Fruit fly (Drosophila melanogaster) whole organism: ENCODE data around the gene CG14971.

Experiments used
- CG8478 ChIP-seq: fragments of >200 bp; optimal IDR thresholded peaks from 2 replicates; lab custom pipeline; 2018; ENCODE audit warnings: inconsistent platforms
- Dll ChIP-seq: fragments of >200 bp; optimal IDR thresholded peaks from 2 replicates; lab custom pipeline; 2017
- EcR ChIP-seq, 2 experiments: fragments of >200 bp; optimal IDR thresholded peaks; 2 replicates each; lab custom pipeline; 2017; ENCODE audit warnings: missing biosample characterization in 2 of 2, missing genetic modification characterization in 2 of 2, missing genetic modification reagents in 2 of 2
- pan ChIP-seq: fragments of >200 bp; optimal IDR thresholded peaks from 2 replicates; lab custom pipeline; 2017
- psq ChIP-seq: fragments of >200 bp; optimal IDR thresholded peaks from 2 replicates; lab custom pipeline; 2017
- usp ChIP-seq: fragments of >200 bp; optimal IDR thresholded peaks from 2 replicates; lab custom pipeline; 2017; ENCODE audit warnings: missing biosample characterization, missing genetic modification characterization, mixed read lengths

The CG14971 gene

dm6 chr3L:3471174-3471573, at the start of gene CG14971:
Gene CG14971 (minus strand): TSS chr3L:3471309.
- TF ChIP-seq psq (lab: Kevin White, UChicago): no peak
- no peak for TF ChIP-seq usp (GFP tag; lab: Kevin White, UChicago)

DNA sequence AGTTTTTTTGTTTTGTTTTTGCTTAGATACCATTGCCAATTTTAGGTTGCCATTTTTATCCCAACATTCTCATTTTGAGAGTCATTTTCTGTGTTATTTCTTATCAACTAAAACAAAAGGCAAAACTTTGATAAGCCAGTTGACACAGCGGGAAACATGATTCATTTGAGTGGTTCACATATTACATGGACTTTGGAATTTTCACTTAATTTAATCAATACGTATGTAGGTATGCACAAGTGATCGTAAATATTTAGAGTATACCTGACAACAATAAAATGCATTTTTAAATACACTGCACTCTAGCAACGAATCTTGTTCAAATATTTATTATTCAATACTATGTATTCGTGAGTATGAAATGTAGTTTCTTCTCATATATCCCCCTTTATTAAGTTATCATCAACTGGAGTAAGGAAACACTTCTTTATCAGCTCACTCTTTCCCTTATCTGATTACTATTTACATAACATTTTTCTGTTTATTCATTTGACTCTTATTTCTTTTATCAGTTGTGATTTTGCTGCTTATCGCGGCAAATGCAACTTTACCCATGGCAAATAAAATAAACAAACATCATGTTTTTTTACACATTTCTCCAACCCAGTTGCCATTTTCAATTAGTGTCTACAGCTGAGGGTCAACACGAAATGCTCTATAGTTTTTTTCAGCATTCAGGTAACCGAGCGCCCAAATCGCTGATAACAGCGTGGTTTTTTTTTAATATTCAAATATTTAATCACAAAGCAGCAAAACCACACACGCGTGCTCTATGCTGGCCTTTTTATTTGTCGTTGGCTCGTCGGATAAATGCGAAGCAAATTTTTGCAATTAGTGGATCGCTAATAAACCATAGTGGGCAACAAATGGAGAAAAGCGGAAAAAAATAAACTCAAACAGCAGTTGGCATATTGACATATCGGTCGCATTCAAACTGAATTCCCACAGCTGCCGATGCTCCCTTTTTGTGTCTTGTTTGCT, 47.7 kb upstream of the CG14971 start:
- no peak for TF ChIP-seq EcR (GFP tag; optimal IDR thresholded peaks at IDR 0.05; lab: Kevin White, UChicago)

dm6 chr3L:3517894-3518293, 46.8 kb upstream of the CG14971 start:
- TF ChIP-seq usp (GFP tag; lab: Kevin White, UChicago) (no peak), EcR (GFP tag; optimal IDR thresholded peaks at IDR 0.05; lab: Kevin White, UChicago) (no peak), pan (lab: Kevin White, UChicago) (no peak), Dll (no peak), CG8478 (lab: Kevin White, UChicago) (no peak), psq (lab: Kevin White, UChicago) (no peak)

DNA sequence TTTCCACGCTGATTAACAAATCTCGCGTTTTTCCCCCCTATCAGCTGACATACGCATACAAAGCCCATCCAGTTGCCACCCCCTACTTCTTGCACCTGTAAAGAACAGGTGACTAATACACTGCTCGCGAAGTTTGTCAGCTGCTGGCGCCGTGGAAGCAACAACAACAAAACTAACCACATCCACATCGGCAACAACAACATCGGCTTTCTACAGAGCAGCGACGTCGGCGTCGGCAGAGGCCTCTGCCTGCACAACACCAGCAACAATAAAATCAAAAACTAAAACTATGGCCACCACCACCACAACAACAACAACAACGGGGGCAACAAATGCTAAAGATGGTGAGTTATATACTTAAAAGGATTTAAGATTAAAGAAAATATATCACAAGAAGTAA, 45.4 kb upstream of the CG14971 start:
- TF ChIP-seq usp (GFP tag; lab: Kevin White, UChicago): no peak
- no peak for TF ChIP-seq Dll
- no peak for TF ChIP-seq pan (lab: Kevin White, UChicago)
- no peak for TF ChIP-seq psq (lab: Kevin White, UChicago)
- no peak for TF ChIP-seq EcR (GFP tag; optimal IDR thresholded peaks at IDR 0.05; lab: Kevin White, UChicago)

DNA sequence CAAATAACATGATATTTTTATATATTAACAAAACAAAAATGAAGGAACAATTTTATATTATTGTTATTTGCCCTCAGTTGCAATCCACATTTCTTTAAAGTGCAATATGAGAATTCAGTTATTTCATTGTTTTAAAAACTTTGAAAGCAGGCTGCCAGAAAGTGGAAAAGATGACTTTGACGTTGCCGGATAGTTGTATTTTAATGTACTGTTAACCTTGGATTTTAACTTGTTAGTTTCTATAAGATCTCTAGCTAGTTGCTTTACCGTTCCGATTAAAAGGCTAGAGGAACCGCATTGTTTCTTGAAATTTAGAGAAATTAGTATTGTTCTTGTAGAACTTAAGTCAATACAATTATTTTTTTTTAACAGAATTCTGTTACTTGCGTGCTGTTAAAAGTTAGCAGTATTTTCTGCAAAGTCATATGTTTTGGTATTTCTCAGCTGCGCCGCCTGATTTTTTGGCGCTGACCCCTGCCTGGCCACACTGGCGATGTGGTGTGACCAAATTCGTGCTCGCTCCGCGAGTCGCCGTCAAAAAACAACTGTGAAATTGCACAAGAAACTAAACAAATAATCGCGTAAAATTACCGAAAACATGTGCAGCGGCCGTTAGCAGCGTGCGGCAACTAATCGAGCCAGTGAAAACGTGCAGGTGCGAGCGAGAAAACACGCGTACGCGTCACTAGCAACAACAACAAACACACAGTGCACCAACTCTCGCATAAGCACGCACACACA, 44.3 kb upstream of the CG14971 start, which contains the start of gene Eip63E:
Eip63E (plus strand) TSS at position 472 of the 741 bp plus-strand sequence.
- no peak for TF ChIP-seq pan (lab: Kevin White, UChicago)
- no peak for TF ChIP-seq usp (GFP tag; lab: Kevin White, UChicago)
- no peak for TF ChIP-seq CG8478 (lab: Kevin White, UChicago)
- no peak for TF ChIP-seq psq (lab: Kevin White, UChicago)
- TF ChIP-seq EcR (GFP tag; optimal IDR thresholded peaks at IDR 0.05; lab: Kevin White, UChicago): no peak
- TF ChIP-seq Dll: no peak

DNA sequence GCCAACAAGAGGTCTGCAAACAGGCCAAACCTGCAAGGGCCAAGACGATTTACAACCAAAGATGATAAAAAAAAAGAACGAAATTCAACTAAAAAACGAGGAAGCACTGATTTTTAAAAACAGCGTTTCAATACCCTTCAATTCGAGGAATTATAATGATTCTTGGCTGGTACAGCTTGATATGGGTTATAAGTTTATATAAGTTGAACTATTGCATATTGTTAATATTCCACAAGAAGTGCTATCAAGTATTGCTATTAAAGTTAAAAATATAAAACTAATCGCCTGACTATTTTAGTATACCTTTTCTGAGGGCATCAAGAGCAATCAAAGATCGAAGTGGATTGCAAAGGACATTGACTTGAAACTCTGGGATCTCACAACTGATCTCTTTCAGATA, 42.9 kb upstream of the CG14971 start:
- TF ChIP-seq EcR (GFP tag; optimal IDR thresholded peaks at IDR 0.05; lab: Kevin White, UChicago): no peak
- no peak for TF ChIP-seq Dll
- TF ChIP-seq psq (lab: Kevin White, UChicago): no peak
- no peak for TF ChIP-seq CG8478 (lab: Kevin White, UChicago)
- no peak for TF ChIP-seq usp (GFP tag; lab: Kevin White, UChicago)
- TF ChIP-seq pan (lab: Kevin White, UChicago): no peak

DNA sequence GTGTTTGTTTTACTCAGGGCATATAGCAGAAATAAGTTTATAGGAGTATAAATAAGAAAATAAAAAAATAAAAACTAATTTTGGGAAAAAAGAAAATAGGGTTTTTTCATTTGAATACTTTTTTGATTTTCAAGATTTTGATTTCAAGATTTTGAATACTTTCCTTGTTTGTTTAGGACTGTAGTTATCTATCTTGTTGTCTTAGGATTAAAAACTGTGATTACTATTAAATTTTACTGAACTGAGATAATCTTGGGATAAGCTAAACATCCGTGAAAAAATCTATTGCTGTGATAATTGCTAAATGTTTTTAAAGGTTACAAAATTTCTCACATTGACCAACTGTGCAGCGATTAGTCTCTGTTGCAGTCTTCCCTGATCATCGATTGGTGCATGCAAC, 41.9 kb upstream of the CG14971 start:
- TF ChIP-seq usp (GFP tag; lab: Kevin White, UChicago): no peak
- TF ChIP-seq CG8478 (lab: Kevin White, UChicago): no peak
- no peak for TF ChIP-seq pan (lab: Kevin White, UChicago)
- no peak for TF ChIP-seq psq (lab: Kevin White, UChicago)
- no peak for TF ChIP-seq Dll
- no peak for TF ChIP-seq EcR (GFP tag; optimal IDR thresholded peaks at IDR 0.05; lab: Kevin White, UChicago)

DNA sequence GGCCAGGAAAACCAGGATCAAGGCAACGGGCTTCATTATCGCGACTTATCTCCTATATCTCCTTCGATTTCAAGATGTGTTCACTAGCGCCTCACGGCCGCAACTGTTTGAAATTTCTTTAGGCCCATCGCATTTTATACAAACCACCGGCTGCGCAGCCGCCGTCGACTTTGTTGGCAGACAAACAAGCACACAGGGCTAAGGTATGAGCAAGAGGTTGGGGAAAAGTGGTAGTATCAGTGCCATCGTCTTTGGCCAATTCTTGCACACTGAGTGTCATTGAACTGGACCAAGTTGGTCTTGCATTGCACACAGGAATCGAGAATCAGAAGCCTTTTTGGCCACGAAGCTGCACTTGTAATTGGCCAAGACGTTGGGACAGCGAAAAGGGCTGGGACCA, 41.5 kb upstream of the CG14971 start, which contains the start of gene ImpE2:
ImpE2 (minus strand) TSS at position 115 of the 400 bp plus-strand sequence.
- TF ChIP-seq Dll: peak; percentile 13
- TF ChIP-seq EcR (GFP tag; optimal IDR thresholded peaks at IDR 0.05; lab: Kevin White, UChicago): peak; percentile 33 to 75
- no peak for TF ChIP-seq usp (GFP tag; lab: Kevin White, UChicago)

DNA sequence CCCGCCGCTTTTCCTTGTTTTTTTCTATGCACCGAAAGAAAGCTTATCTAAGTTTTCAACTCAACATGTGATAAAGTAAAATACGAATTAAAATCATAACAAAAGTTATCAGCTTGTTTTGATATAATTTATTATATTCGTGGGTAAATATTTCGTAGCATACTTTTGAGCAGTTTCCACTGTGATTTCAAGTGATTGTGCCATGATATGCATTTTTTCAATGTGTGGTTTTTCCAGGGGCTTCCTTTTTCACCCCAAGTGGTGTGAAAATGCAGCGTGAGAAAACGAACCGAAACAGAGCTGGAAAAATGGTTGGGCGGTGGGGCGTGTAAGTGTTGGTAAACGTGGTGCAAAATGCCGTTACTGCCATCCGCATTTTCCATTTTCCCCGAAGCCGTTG, 32.1 kb upstream of the CG14971 start:
- TF ChIP-seq EcR (GFP tag; optimal IDR thresholded peaks at IDR 0.05; lab: Kevin White, UChicago) (no peak), usp (GFP tag; lab: Kevin White, UChicago) (no peak), pan (lab: Kevin White, UChicago) (no peak), Dll (no peak), CG8478 (lab: Kevin White, UChicago) (no peak), psq (lab: Kevin White, UChicago) (no peak)

DNA sequence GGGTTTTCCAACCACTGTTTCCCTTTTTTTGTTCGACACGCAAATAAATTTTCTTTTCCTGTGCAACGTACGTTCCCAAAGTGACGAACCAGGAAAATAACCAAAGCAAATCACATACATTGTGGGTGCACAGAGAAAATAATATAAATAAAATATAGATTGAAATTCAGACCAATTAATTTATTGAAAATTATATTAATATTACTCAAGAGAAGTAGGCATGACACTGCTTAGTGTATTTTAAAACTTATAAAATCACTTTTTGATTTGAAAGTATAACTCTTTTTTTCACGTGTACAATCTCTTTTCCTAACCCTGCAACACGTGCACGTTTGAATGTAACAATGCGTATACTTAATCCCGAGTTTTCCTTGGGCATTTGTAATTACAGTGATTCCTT, 25.5 kb upstream of the CG14971 start:
- no peak for TF ChIP-seq EcR (GFP tag; optimal IDR thresholded peaks at IDR 0.05; lab: Kevin White, UChicago)
- no peak for TF ChIP-seq CG8478 (lab: Kevin White, UChicago)
- no peak for TF ChIP-seq Dll
- no peak for TF ChIP-seq usp (GFP tag; lab: Kevin White, UChicago)
- TF ChIP-seq psq (lab: Kevin White, UChicago): no peak

DNA sequence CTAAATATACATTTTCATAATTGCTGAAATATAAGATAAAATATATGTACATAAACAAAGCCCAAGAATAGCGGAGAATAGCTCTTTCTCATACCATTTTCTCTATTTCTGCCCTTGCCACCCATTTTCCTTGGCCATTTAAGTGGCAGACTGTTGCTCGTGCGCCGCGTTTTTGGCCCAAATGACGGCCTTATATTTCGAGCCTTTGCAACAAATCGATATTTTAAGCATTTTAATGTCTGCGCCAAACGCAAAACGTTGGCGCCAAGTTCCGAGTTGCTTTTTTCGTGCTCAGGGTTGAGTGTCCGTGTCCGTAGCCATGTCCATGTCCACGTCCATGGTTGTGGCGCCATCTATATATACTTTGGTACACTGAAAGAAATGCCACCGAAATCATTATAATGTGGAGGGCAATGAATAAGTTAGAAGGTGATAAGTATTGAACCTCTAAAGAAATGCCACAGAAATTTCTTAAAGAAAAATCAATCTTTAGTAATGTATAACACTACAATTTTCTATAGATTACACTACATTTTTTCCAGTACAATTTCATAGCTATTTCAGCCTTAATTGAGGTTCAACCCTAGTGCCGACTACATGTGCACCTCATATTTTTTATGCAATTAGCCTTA, 21.1 kb upstream of the CG14971 start:
- TF ChIP-seq Dll (no peak), pan (lab: Kevin White, UChicago) (no peak), psq (lab: Kevin White, UChicago) (no peak), EcR (GFP tag; optimal IDR thresholded peaks at IDR 0.05; lab: Kevin White, UChicago) (no peak), CG8478 (lab: Kevin White, UChicago) (no peak), usp (GFP tag; lab: Kevin White, UChicago) (no peak)
